Worm (Caenorhabditis elegans) whole organism, mixed stage, embryonic: Measurements from ENCODE around the gene sulp-8.

Experiments
- ceh-39 ChIP-seq: fragments of 150-350 bp; optimal IDR thresholded peaks from 2 replicates; lab custom pipeline; 2014; ENCODE audit warnings: missing biosample characterization, missing genetic modification characterization
- ceh-83 ChIP-seq: fragments of 200-800 bp; sonication (Bioruptor generic); optimal IDR thresholded peaks from 2 replicates; lab custom pipeline; 2018; ENCODE audit warnings: mild to moderate bottlenecking, missing genetic modification characterization, missing compliant biosample characterization
- elt-1 ChIP-seq: sonication (generic microtip); optimal IDR thresholded peaks from 2 replicates; lab custom pipeline; 2017; ENCODE audit warnings: missing genetic modification characterization, mild to moderate bottlenecking, missing compliant biosample characterization, antibody characterized with exemption, moderate library complexity, borderline replicate concordance; ENCODE audit not compliant: insufficient read depth
- lsy-2 ChIP-seq: fragments of 150-350 bp; optimal IDR thresholded peaks from 2 replicates; lab custom pipeline; 2014; ENCODE audit warnings: missing biosample characterization, missing genetic modification characterization
- nhr-12 ChIP-seq: fragments of 150-350 bp; optimal IDR thresholded peaks from 2 replicates; lab custom pipeline; 2014; ENCODE audit warnings: missing biosample characterization, missing genetic modification characterization
- nhr-28 ChIP-seq: fragments of 150-350 bp; optimal IDR thresholded peaks from 2 replicates; lab custom pipeline; 2014; ENCODE audit warnings: missing biosample characterization, missing genetic modification characterization
- nhr-76 ChIP-seq: sonication (generic microtip); optimal IDR thresholded peaks from 2 replicates; lab custom pipeline; 2017; ENCODE audit warnings: missing biosample characterization, missing genetic modification characterization
- snpc-4 ChIP-seq: fragments of 150-350 bp; optimal IDR thresholded peaks from 2 replicates; lab custom pipeline; 2014; ENCODE audit warnings: missing biosample characterization, missing genetic modification characterization
- ztf-11 ChIP-seq: fragments of 150-350 bp; optimal IDR thresholded peaks from 2 replicates; lab custom pipeline; 2014; ENCODE audit warnings: missing biosample characterization, missing genetic modification characterization

DNA sequence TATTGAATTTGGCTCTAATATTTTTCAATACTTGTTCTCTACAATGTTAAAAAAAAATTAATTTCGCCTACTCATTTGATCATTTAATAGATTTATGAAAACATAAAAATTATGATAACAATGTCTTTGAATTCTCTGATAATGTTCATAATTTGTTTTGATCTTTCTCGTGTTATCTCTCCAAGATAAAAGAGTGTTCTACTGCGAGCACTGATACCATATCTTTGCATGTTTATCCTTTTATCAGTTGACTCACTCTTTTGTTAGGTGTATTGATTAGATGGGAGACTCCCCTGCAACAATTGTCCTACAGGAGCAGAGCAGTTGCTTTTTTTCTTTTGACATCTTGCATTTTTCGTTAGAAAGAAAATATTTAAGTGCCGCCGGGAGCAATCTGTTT, 25.7 kb upstream of the sulp-8 start:
- no peak for TF ChIP-seq nhr-28
- no peak for TF ChIP-seq nhr-76
- TF ChIP-seq ceh-83 (GFP tag; lab: Kevin White, UChicago), result no peak
- TF ChIP-seq ceh-39 (tag; lab: Kevin White, UChicago), result no peak
- no peak for TF ChIP-seq nhr-12 (tag; lab: Kevin White, UChicago)
- TF ChIP-seq ztf-11 (tag; lab: Kevin White, UChicago), result no peak
- TF ChIP-seq lsy-2 (tag; lab: Kevin White, UChicago), result no peak
- no peak for TF ChIP-seq snpc-4 (tag; lab: Kevin White, UChicago)
- no peak for TF ChIP-seq elt-1 (tag; lab: Kevin White, UChicago)
